Worm (Caenorhabditis elegans) whole organism, L4 larva: Measurements from ENCODE around the gene K09B11.4.
A peak's percentile ranks its signal among the peaks of the same experiment; 100 is the strongest.

ENCODE experiments used
- F10B5.3 ChIP-seq: sonication (generic microtip); optimal IDR thresholded peaks from 2 replicates; lab custom pipeline; 2016; ENCODE audit warnings: mild to moderate bottlenecking, missing genetic modification characterization, missing compliant biosample characterization
- F26F4.8 ChIP-seq: fragments of 200-800 bp; sonication (Bioruptor generic); conservative IDR thresholded peaks from 2 replicates; pipeline ENCODE4 v1.3.6; 2022; ENCODE audit warnings: missing genetic modification characterization, missing compliant biosample characterization
- F37D6.2 ChIP-seq: sonication (generic microtip); optimal IDR thresholded peaks from 2 replicates; lab custom pipeline; 2016; ENCODE audit warnings: mild to moderate bottlenecking, missing genetic modification characterization, missing compliant biosample characterization
- F49E8.2 ChIP-seq: sonication (generic microtip); optimal IDR thresholded peaks from 2 replicates; lab custom pipeline; 2016; ENCODE audit warnings: missing compliant biosample characterization, mild to moderate bottlenecking, missing genetic modification characterization, borderline replicate concordance
- R02D3.7 ChIP-seq: fragments of 150-350 bp; sonication (generic microtip); optimal IDR thresholded peaks from 3 replicates; lab custom pipeline; 2014; ENCODE audit warnings: missing biosample characterization, missing genetic modification characterization
- T26A8.4 ChIP-seq: fragments of 200-800 bp; sonication (Bioruptor generic); IDR thresholded peaks from 2 replicates; pipeline ENCODE4 v1.3.6; 2022; ENCODE audit warnings: missing genetic modification characterization, missing compliant biosample characterization
- ZK337.2 ChIP-seq: fragments of 200-800 bp; sonication (Bioruptor generic); IDR thresholded peaks from 2 replicates; pipeline ENCODE4 v1.3.6; 2022; ENCODE audit warnings: missing genetic modification reagents, missing genetic modification characterization, missing compliant biosample characterization
- ZK546.5 ChIP-seq, 2 experiments: sonication (generic microtip); optimal IDR thresholded peaks; 2 replicates each; lab custom pipeline; 2017; ENCODE audit warnings: missing biosample characterization in 2 of 2, missing genetic modification characterization in 2 of 2
- ama-1 ChIP-seq: fragments of 150-350 bp; optimal IDR thresholded peaks from 2 replicates; lab custom pipeline; 2014; ENCODE audit warnings: inconsistent platforms, mixed read lengths
- arid-1 ChIP-seq: fragments of 200-800 bp; sonication (Bioruptor generic); conservative IDR thresholded peaks from 2 replicates; pipeline ENCODE4 v1.3.6; 2022; ENCODE audit warnings: missing genetic modification reagents, missing genetic modification characterization, missing compliant biosample characterization
- ceh-20 ChIP-seq: fragments of 200-800 bp; sonication (Bioruptor generic); IDR thresholded peaks from 2 replicates; pipeline ENCODE4 v1.3.6; 2022; ENCODE audit warnings: missing genetic modification reagents, missing genetic modification characterization, missing compliant biosample characterization
- ceh-62 ChIP-seq: sonication (generic microtip); optimal IDR thresholded peaks from 2 replicates; lab custom pipeline; 2017; ENCODE audit warnings: missing biosample characterization, missing genetic modification characterization
- ceh-82 ChIP-seq: sonication (generic microtip); optimal IDR thresholded peaks from 2 replicates; lab custom pipeline; 2017; ENCODE audit warnings: missing biosample characterization, missing genetic modification characterization
- ces-1 ChIP-seq: fragments of 150-350 bp; sonication (generic microtip); optimal IDR thresholded peaks from 4 replicates; lab custom pipeline; 2014; ENCODE audit warnings: missing biosample characterization, missing genetic modification reagents, missing genetic modification characterization
- ctbp-1 ChIP-seq: fragments of 200-800 bp; sonication (Bioruptor generic); IDR thresholded peaks from 2 replicates; pipeline ENCODE4 v1.3.6; 2022; ENCODE audit warnings: missing genetic modification reagents, missing genetic modification characterization, missing compliant biosample characterization
- daf-19 ChIP-seq: fragments of 200-800 bp; sonication (Bioruptor generic); conservative IDR thresholded peaks from 2 replicates; pipeline ENCODE4 v1.3.6; 2022; ENCODE audit warnings: missing genetic modification characterization, missing compliant biosample characterization
- daf-8 ChIP-seq: fragments of 200-800 bp; sonication (Bioruptor generic); IDR thresholded peaks from 2 replicates; pipeline ENCODE4 v1.3.6; 2022; ENCODE audit warnings: missing genetic modification characterization, missing compliant biosample characterization
- dmd-6 ChIP-seq: fragments of 200-800 bp; sonication (Bioruptor generic); IDR thresholded peaks from 2 replicates; pipeline ENCODE4 v1.3.6; 2022; ENCODE audit warnings: missing genetic modification reagents, missing genetic modification characterization, missing compliant biosample characterization
- dmd-8 ChIP-seq: fragments of 200-800 bp; sonication (Bioruptor generic); IDR thresholded peaks from 2 replicates; pipeline ENCODE4 v1.3.6; 2022; ENCODE audit warnings: missing genetic modification characterization, missing compliant biosample characterization
- dmd-9 ChIP-seq: fragments of 200-800 bp; sonication (Bioruptor generic); IDR thresholded peaks from 2 replicates; pipeline ENCODE4 v1.3.6; 2022; ENCODE audit warnings: missing genetic modification reagents, missing genetic modification characterization, missing compliant biosample characterization
- duxl-1 ChIP-seq: sonication (generic microtip); optimal IDR thresholded peaks from 2 replicates; lab custom pipeline; 2016; ENCODE audit warnings: mild to moderate bottlenecking, missing genetic modification characterization, moderate library complexity, missing compliant biosample characterization; ENCODE audit not compliant: poor library complexity
- dve-1 ChIP-seq: sonication (generic microtip); optimal IDR thresholded peaks from 2 replicates; lab custom pipeline; 2017; ENCODE audit warnings: antibody characterized with exemption, mild to moderate bottlenecking, missing genetic modification characterization, missing compliant biosample characterization; ENCODE audit not compliant: insufficient read depth
- egl-43 ChIP-seq: fragments of 200-800 bp; sonication (Bioruptor generic); IDR thresholded peaks from 2 replicates; pipeline ENCODE4 v1.3.6; 2022; ENCODE audit warnings: missing genetic modification reagents, missing genetic modification characterization, missing compliant biosample characterization
- fos-1 ChIP-seq: fragments of 150-350 bp; optimal IDR thresholded peaks from 2 replicates; lab custom pipeline; 2014; ENCODE audit warnings: missing biosample characterization, missing genetic modification characterization
- gei-8 ChIP-seq: fragments of 200-800 bp; sonication (Bioruptor generic); optimal IDR thresholded peaks from 2 replicates; lab custom pipeline; 2018; ENCODE audit warnings: mild to moderate bottlenecking, missing genetic modification characterization, missing compliant biosample characterization
- hif-1 ChIP-seq, 2 experiments: sonication (generic microtip); optimal IDR thresholded peaks; 2 replicates each; lab custom pipeline; 2016 to 2017; ENCODE audit warnings: missing compliant biosample characterization in 2 of 2, missing genetic modification characterization in 2 of 2, missing genetic modification reagents in 2 of 2, missing genotype in 2 of 2, mild to moderate bottlenecking in 1 of 2
- hlh-11 ChIP-seq: fragments of 200-800 bp; sonication (Bioruptor generic); optimal IDR thresholded peaks from 2 replicates; lab custom pipeline; 2018; ENCODE audit warnings: mild to moderate bottlenecking, missing genetic modification characterization, missing compliant biosample characterization
- hmg-1.1 ChIP-seq: fragments of 200-800 bp; sonication (Bioruptor generic); IDR thresholded peaks from 2 replicates; pipeline ENCODE4 v1.3.6; 2022; ENCODE audit warnings: missing genetic modification reagents, missing genetic modification characterization, missing compliant biosample characterization
- jun-1 ChIP-seq: fragments of 150-350 bp; optimal IDR thresholded peaks from 2 replicates; lab custom pipeline; 2014; ENCODE audit warnings: missing biosample characterization, missing genetic modification reagents, missing genetic modification characterization
- lim-7 ChIP-seq: fragments of 200-800 bp; sonication (Bioruptor generic); IDR thresholded peaks from 2 replicates; pipeline ENCODE4 v1.3.6; 2022; ENCODE audit warnings: missing genetic modification characterization, missing compliant biosample characterization
- lin-13 ChIP-seq: fragments of 150-350 bp; optimal IDR thresholded peaks from 2 replicates; lab custom pipeline; 2014; ENCODE audit warnings: missing biosample characterization, missing genetic modification reagents, missing genetic modification characterization
- lin-15B ChIP-seq: fragments of 150-350 bp; sonication (generic microtip); optimal IDR thresholded peaks from 3 replicates; lab custom pipeline; 2014; ENCODE audit warnings: missing biosample characterization, missing genetic modification characterization
- madf-9 ChIP-seq: fragments of 200-800 bp; sonication (Bioruptor generic); conservative IDR thresholded peaks from 2 replicates; pipeline ENCODE4 v1.3.6; 2022; ENCODE audit warnings: missing genetic modification reagents, missing genetic modification characterization, missing compliant biosample characterization
- mdt-29 ChIP-seq: fragments of 200-800 bp; sonication (Bioruptor generic); IDR thresholded peaks from 2 replicates; pipeline ENCODE4 v1.3.6; 2022; ENCODE audit warnings: missing genetic modification reagents, missing genetic modification characterization, missing compliant biosample characterization
- mep-1 ChIP-seq: fragments of 150-350 bp; sonication (generic microtip); optimal IDR thresholded peaks from 3 replicates; lab custom pipeline; 2014; ENCODE audit warnings: missing biosample characterization, missing genetic modification characterization
- mxl-2 ChIP-seq: fragments of 200-800 bp; sonication (Bioruptor generic); conservative IDR thresholded peaks from 2 replicates; pipeline ENCODE4 v1.3.6; 2022; ENCODE audit warnings: missing genetic modification reagents, missing genetic modification characterization, missing compliant biosample characterization
- nhr-10 ChIP-seq: fragments of 150-350 bp; optimal IDR thresholded peaks from 2 replicates; lab custom pipeline; 2014; ENCODE audit warnings: missing biosample characterization, missing genetic modification characterization
- nhr-237 ChIP-seq: sonication (generic microtip); optimal IDR thresholded peaks from 2 replicates; lab custom pipeline; 2017; ENCODE audit warnings: missing biosample characterization, missing genetic modification characterization
- nhr-41 ChIP-seq: fragments of 200-800 bp; sonication (Bioruptor generic); IDR thresholded peaks from 2 replicates; pipeline ENCODE4 v1.3.6; 2022; ENCODE audit warnings: missing genetic modification reagents, missing genetic modification characterization, missing compliant biosample characterization
- nhr-6 ChIP-seq: fragments of 150-350 bp; optimal IDR thresholded peaks from 2 replicates; lab custom pipeline; 2014; ENCODE audit warnings: missing biosample characterization, missing genetic modification characterization
- nhr-76 ChIP-seq: fragments of 150-350 bp; optimal IDR thresholded peaks from 2 replicates; lab custom pipeline; 2014; ENCODE audit warnings: missing biosample characterization, missing genetic modification characterization
- nhr-77 ChIP-seq: fragments of 150-350 bp; optimal IDR thresholded peaks from 2 replicates; lab custom pipeline; 2014; ENCODE audit warnings: missing biosample characterization, missing genetic modification characterization
- pqm-1 ChIP-seq: sonication (generic microtip); optimal IDR thresholded peaks from 2 replicates; lab custom pipeline; 2017; ENCODE audit warnings: missing biosample characterization, missing genetic modification characterization
- sdz-12 ChIP-seq: fragments of 200-800 bp; sonication (Bioruptor generic); optimal IDR thresholded peaks from 2 replicates; lab custom pipeline; 2018; ENCODE audit warnings: mild to moderate bottlenecking, missing genetic modification characterization, missing compliant biosample characterization
- snpc-4 ChIP-seq: fragments of 150-350 bp; optimal IDR thresholded peaks from 2 replicates; lab custom pipeline; 2014; ENCODE audit warnings: missing biosample characterization, missing genetic modification characterization
- spr-1 ChIP-seq: sonication (generic microtip); optimal IDR thresholded peaks from 2 replicates; lab custom pipeline; 2016; ENCODE audit warnings: mild to moderate bottlenecking, missing genetic modification characterization, missing compliant biosample characterization
- spr-3 ChIP-seq: fragments of 200-800 bp; sonication (Bioruptor generic); optimal IDR thresholded peaks from 2 replicates; lab custom pipeline; 2018; ENCODE audit warnings: mild to moderate bottlenecking, missing genetic modification characterization, missing compliant biosample characterization
- tag-97 ChIP-seq: fragments of 200-800 bp; sonication (Bioruptor generic); IDR thresholded peaks from 2 replicates; pipeline ENCODE4 v1.3.6; 2022; ENCODE audit warnings: missing genetic modification characterization, missing compliant biosample characterization
- unc-39 ChIP-seq: sonication (generic microtip); optimal IDR thresholded peaks from 2 replicates; lab custom pipeline; 2017; ENCODE audit warnings: missing biosample characterization, missing genetic modification characterization
- vab-7 ChIP-seq: fragments of 200-800 bp; sonication (Bioruptor generic); IDR thresholded peaks from 2 replicates; pipeline ENCODE4 v1.3.6; 2022; ENCODE audit warnings: missing genetic modification reagents, missing genetic modification characterization, missing compliant biosample characterization
- zag-1 ChIP-seq: fragments of 150-350 bp; optimal IDR thresholded peaks from 2 replicates; lab custom pipeline; 2014; ENCODE audit warnings: missing biosample characterization, missing genetic modification characterization
- zfp-3 ChIP-seq: fragments of 200-800 bp; sonication (Bioruptor generic); conservative IDR thresholded peaks from 2 replicates; pipeline ENCODE4 v1.3.6; 2022; ENCODE audit warnings: missing genetic modification reagents, missing genetic modification characterization, missing compliant biosample characterization
- zip-2 ChIP-seq: fragments of 150-350 bp; optimal IDR thresholded peaks from 2 replicates; lab custom pipeline; 2014; ENCODE audit warnings: missing biosample characterization, missing genetic modification characterization

K09B11.4 gene

ce11 chrIV:13386043-13386442, 43.3 kb upstream of the K09B11.4 start, which contains the start of the genes Y62E10A.20, Y62E10A.23 and mdt-9 (continued):
- TF ChIP-seq ceh-62 (tag; lab: Kevin White, UChicago) (no peak), gei-8 (GFP tag; lab: Kevin White, UChicago) (no peak), vab-7 (GFP tag; lab: Robert Waterston, UW) (no peak), nhr-76 (no peak), nhr-6 (peak; percentile 92), hif-1 (tag; optimal IDR thresholded peaks at IDR 0.05; lab: Kevin White, UChicago) (peak in 1 of 2 experiments; percentile 76), mdt-29 (no peak), tag-97 (no peak), F10B5.3 (tag; lab: Kevin White, UChicago) (no peak), daf-19 (no peak), hlh-11 (no peak), arid-1 (GFP tag; lab: Robert Waterston, UW) (0 out of 2 replicates have a peak, but pooled peaks have one; percentile 48), nhr-41 (no peak), duxl-1 (tag; lab: Kevin White, UChicago) (no peak), R02D3.7 (tag; lab: Kevin White, UChicago) (no peak), snpc-4 (tag; lab: Kevin White, UChicago) (no peak), hmg-1.1 (GFP tag; lab: Robert Waterston, UW) (peak; percentile 59), zfp-3 (GFP tag; lab: Robert Waterston, UW) (no peak), dmd-6 (no peak), fos-1 (no peak), nhr-237 (tag; lab: Kevin White, UChicago) (no peak), F49E8.2 (no peak), ZK546.5 (tag; optimal IDR thresholded peaks at IDR 0.05; lab: Kevin White, UChicago) (no peak), ZK337.2 (GFP tag; lab: Robert Waterston, UW) (no peak), egl-43 (GFP tag; lab: Robert Waterston, UW) (no peak), spr-1 (peak; percentile 0), F37D6.2 (tag; lab: Kevin White, UChicago) (peak; percentile 41), ctbp-1 (GFP tag; lab: Robert Waterston, UW) (peak; percentile 14; the same call in 1 of the 2 replicates), nhr-77 (tag; lab: Kevin White, UChicago) (peak; percentile 38), spr-3 (GFP tag; lab: Kevin White, UChicago) (no peak), F26F4.8 (no peak), lin-13 (GFP tag; lab: Kevin White, UChicago) (peak; percentile 88), dmd-8 (GFP tag; lab: Robert Waterston, UW) (no peak), jun-1 (tag; lab: Kevin White, UChicago) (no peak), mxl-2 (GFP tag; lab: Robert Waterston, UW) (no peak), zag-1 (tag; lab: Kevin White, UChicago) (no peak), ceh-20 (GFP tag; lab: Robert Waterston, UW) (no peak), T26A8.4 (GFP tag; lab: Robert Waterston, UW) (0 out of 2 replicates have a peak, but pooled peaks have one; percentile 46), mep-1 (tag; lab: Kevin White, UChicago) (peak; percentile 86), lin-15B (peak; percentile 7), dve-1 (peak; percentile 70), unc-39 (tag; lab: Kevin White, UChicago) (no peak), zip-2 (tag; lab: Kevin White, UChicago) (no peak), nhr-10 (tag; lab: Kevin White, UChicago) (no peak), ama-1 (lab: Kevin White, UChicago) (peak; percentile 20), pqm-1 (no peak), ces-1 (GFP tag; lab: Kevin White, UChicago) (no peak), ceh-82 (tag; lab: Kevin White, UChicago) (no peak), madf-9 (no peak), dmd-9 (GFP tag; lab: Robert Waterston, UW) (no peak), sdz-12 (no peak), daf-8 (no peak), lim-7 (GFP tag; lab: Robert Waterston, UW) (no peak)
